Worm (Caenorhabditis elegans) whole organism, midembryonic: ENCODE results near the gene pqn-36.

Experiments used
- flt-1 ChIP-seq: fragments of 200-800 bp; sonication (Bioruptor generic); IDR thresholded peaks from 2 replicates; pipeline ENCODE4 v1.3.6; 2022; ENCODE audit warnings: missing genetic modification characterization, missing compliant biosample characterization
- klf-2 ChIP-seq: fragments of 200-800 bp; sonication (Bioruptor generic); conservative IDR thresholded peaks from 2 replicates; pipeline ENCODE4 v1.3.6; 2022; ENCODE audit warnings: missing genetic modification reagents, missing genetic modification characterization, missing compliant biosample characterization
- ref-1 ChIP-seq: fragments of 200-800 bp; sonication (Bioruptor generic); conservative IDR thresholded peaks from 2 replicates; pipeline ENCODE4 v1.3.6; 2022; ENCODE audit warnings: missing genetic modification reagents, missing genetic modification characterization, missing compliant biosample characterization
- ztf-29 ChIP-seq: fragments of 200-800 bp; sonication (Bioruptor generic); IDR thresholded peaks from 2 replicates; pipeline ENCODE4 v1.3.6; 2022; ENCODE audit warnings: missing genetic modification reagents, missing genetic modification characterization, missing compliant biosample characterization

DNA sequence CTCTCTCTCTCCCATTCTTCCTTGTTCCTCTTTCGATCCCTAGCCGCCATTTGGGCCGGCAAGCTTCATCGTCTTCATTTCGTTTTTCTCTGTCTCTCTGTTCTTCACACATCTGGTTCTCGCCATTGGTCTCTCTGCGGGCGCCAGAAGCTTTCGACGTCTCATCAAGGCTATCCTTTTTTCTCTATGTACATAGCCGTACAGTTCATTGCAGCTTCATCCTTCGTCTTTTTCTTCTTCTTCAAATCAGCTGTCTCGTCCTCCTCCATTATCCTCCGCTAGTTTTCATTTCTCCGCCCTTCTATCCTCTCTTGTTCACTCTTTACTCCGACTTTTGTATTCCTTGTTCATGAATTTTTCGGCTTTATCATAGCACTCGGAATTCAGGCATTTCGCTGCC lies 5.4 kb upstream of the pqn-36 start, which contains the start of gene F39D8.3:
- TF ChIP-seq ref-1 (GFP tag; lab: Robert Waterston, UW) (no peak), flt-1 (GFP tag; lab: Robert Waterston, UW) (no peak), ztf-29 (GFP tag; lab: Robert Waterston, UW) (no peak), klf-2 (no peak)
